Worm (Caenorhabditis elegans) whole organism, young adult: ENCODE results near the gene srh-79.
A peak's percentile ranks its signal among the peaks of the same experiment; 100 is the strongest.
"Not testable (repeated sequence)": the region's sequence is repeated elsewhere in the genome, so short reads cannot be mapped to it uniquely, and the experiment has no call there.

Source experiments
- B0261.1 ChIP-seq: sonication (generic microtip); optimal IDR thresholded peaks from 2 replicates; lab custom pipeline; 2016; ENCODE audit warnings: mild to moderate bottlenecking, missing genetic modification characterization, moderate library complexity, missing compliant biosample characterization
- C17E4.6 ChIP-seq: fragments of 200-800 bp; sonication (Bioruptor generic); IDR thresholded peaks from 2 replicates; pipeline ENCODE4 v1.3.6; 2022; ENCODE audit warnings: missing genetic modification reagents, missing genetic modification characterization, missing compliant biosample characterization
- D2030.7 ChIP-seq: fragments of 200-800 bp; sonication (Bioruptor generic); IDR thresholded peaks from 2 replicates; pipeline ENCODE4 v1.3.6; 2022; ENCODE audit warnings: missing genetic modification reagents, missing genetic modification characterization, missing compliant biosample characterization
- F37B4.10 ChIP-seq: fragments of 200-800 bp; sonication (Bioruptor generic); IDR thresholded peaks from 2 replicates; pipeline ENCODE4 v1.3.6; 2022; ENCODE audit warnings: missing genetic modification characterization, missing compliant biosample characterization
- F39B2.1 ChIP-seq: fragments of 200-800 bp; sonication (Bioruptor generic); IDR thresholded peaks from 2 replicates; pipeline ENCODE4 v1.3.6; 2022; ENCODE audit warnings: missing genetic modification reagents, missing genetic modification characterization, missing compliant biosample characterization
- Y56A3A.18 ChIP-seq: fragments of 200-800 bp; sonication (Bioruptor generic); IDR thresholded peaks from 2 replicates; pipeline ENCODE4 v1.3.6; 2022; ENCODE audit warnings: missing genetic modification reagents, missing genetic modification characterization, missing compliant biosample characterization
- Y95B8A.8 ChIP-seq: fragments of 200-800 bp; sonication (Bioruptor generic); IDR thresholded peaks from 2 replicates; pipeline ENCODE4 v1.3.6; 2022; ENCODE audit warnings: missing genetic modification reagents, missing genetic modification characterization, missing compliant biosample characterization
- aptf-3 ChIP-seq: fragments of 200-800 bp; sonication (Bioruptor generic); IDR thresholded peaks from 2 replicates; pipeline ENCODE4 v1.3.6; 2022; ENCODE audit warnings: missing genetic modification characterization, missing compliant biosample characterization
- bed-1 ChIP-seq: fragments of 200-800 bp; sonication (Bioruptor generic); IDR thresholded peaks from 2 replicates; pipeline ENCODE4 v1.3.6; 2022; ENCODE audit warnings: missing genetic modification reagents, missing genetic modification characterization, missing compliant biosample characterization
- bed-2 ChIP-seq: fragments of 200-800 bp; sonication (Bioruptor generic); IDR thresholded peaks from 2 replicates; pipeline ENCODE4 v1.3.6; 2022; ENCODE audit warnings: missing genetic modification reagents, missing genetic modification characterization, missing compliant biosample characterization
- cebp-1 ChIP-seq, 2 experiments: fragments of 200-800 bp in 1 of 2; sonication (Bioruptor generic) in 1 of 2; sonication (generic microtip) in 1 of 2; IDR thresholded peaks in 1 of 2; optimal IDR thresholded peaks in 1 of 2; 2 replicates each; pipeline versions ENCODE4 v1.3.6 to Lab custom; 2017 to 2022; ENCODE audit warnings: missing compliant biosample characterization in 2 of 2, missing genetic modification characterization in 2 of 2, mild to moderate bottlenecking in 1 of 2, missing genetic modification reagents in 1 of 2, moderate library complexity in 1 of 2
- ceh-40 ChIP-seq: fragments of 200-800 bp; sonication (Bioruptor generic); IDR thresholded peaks from 2 replicates; pipeline ENCODE4 v1.3.6; 2022; ENCODE audit warnings: missing genetic modification characterization, missing compliant biosample characterization
- ceh-58 ChIP-seq: fragments of 200-800 bp; sonication (Bioruptor generic); IDR thresholded peaks from 2 replicates; pipeline ENCODE4 v1.3.6; 2022; ENCODE audit warnings: missing genetic modification characterization, missing compliant biosample characterization
- die-1 ChIP-seq: sonication (generic microtip); optimal IDR thresholded peaks from 2 replicates; lab custom pipeline; 2016; ENCODE audit warnings: missing genotype, mild to moderate bottlenecking, missing genetic modification characterization, missing compliant biosample characterization
- egl-18 ChIP-seq: fragments of 200-800 bp; sonication (Bioruptor generic); IDR thresholded peaks from 2 replicates; pipeline ENCODE4 v1.3.6; 2022; ENCODE audit warnings: missing genetic modification reagents, missing genetic modification characterization, missing compliant biosample characterization
- egl-44 ChIP-seq: fragments of 200-800 bp; sonication (Bioruptor generic); IDR thresholded peaks from 2 replicates; pipeline ENCODE4 v1.3.6; 2022; ENCODE audit warnings: missing genetic modification reagents, missing genetic modification characterization, missing compliant biosample characterization
- hmg-1.2 ChIP-seq: fragments of 200-800 bp; sonication (Bioruptor generic); IDR thresholded peaks from 2 replicates; pipeline ENCODE4 v1.3.6; 2022; ENCODE audit warnings: missing genetic modification reagents, missing genetic modification characterization, missing compliant biosample characterization
- hsf-1 ChIP-seq: fragments of 200-800 bp; sonication (Bioruptor generic); IDR thresholded peaks from 2 replicates; pipeline ENCODE4 v1.3.6; 2022; ENCODE audit warnings: missing genetic modification reagents, missing genetic modification characterization, missing compliant biosample characterization
- lag-1 ChIP-seq: fragments of 200-800 bp; sonication (Bioruptor generic); IDR thresholded peaks from 2 replicates; pipeline ENCODE4 v1.3.6; 2022; ENCODE audit warnings: missing genetic modification reagents, missing genetic modification characterization, missing compliant biosample characterization
- let-526 ChIP-seq: fragments of 200-800 bp; sonication (Bioruptor generic); IDR thresholded peaks from 2 replicates; pipeline ENCODE4 v1.3.6; 2022; ENCODE audit warnings: missing genetic modification reagents, missing genetic modification characterization, missing compliant biosample characterization
- lin-26 ChIP-seq: fragments of 200-800 bp; sonication (Bioruptor generic); IDR thresholded peaks from 2 replicates; pipeline ENCODE4 v1.3.6; 2022; ENCODE audit warnings: missing genetic modification reagents, missing genetic modification characterization, missing compliant biosample characterization
- lin-54 ChIP-seq: fragments of 200-800 bp; sonication (Bioruptor generic); optimal IDR thresholded peaks from 2 replicates; lab custom pipeline; 2018; ENCODE audit warnings: mild to moderate bottlenecking, missing genetic modification characterization, missing compliant biosample characterization
- madf-3 ChIP-seq: fragments of 200-800 bp; sonication (Bioruptor generic); IDR thresholded peaks from 2 replicates; pipeline ENCODE4 v1.3.6; 2022; ENCODE audit warnings: missing genetic modification reagents, missing genetic modification characterization, missing compliant biosample characterization
- madf-8 ChIP-seq: fragments of 200-800 bp; sonication (Bioruptor generic); conservative IDR thresholded peaks from 2 replicates; pipeline ENCODE4 v1.3.6; 2022; ENCODE audit warnings: missing genetic modification reagents, missing genetic modification characterization, missing compliant biosample characterization
- mcd-1 ChIP-seq: fragments of 200-800 bp; sonication (Bioruptor generic); IDR thresholded peaks from 2 replicates; pipeline ENCODE4 v1.3.6; 2022; ENCODE audit warnings: missing genetic modification reagents, missing genetic modification characterization, missing compliant biosample characterization
- nfya-2 ChIP-seq: fragments of 200-800 bp; sonication (Bioruptor generic); IDR thresholded peaks from 2 replicates; pipeline ENCODE4 v1.3.6; 2022; ENCODE audit warnings: missing genetic modification reagents, missing genetic modification characterization, missing compliant biosample characterization
- nhr-120 ChIP-seq: fragments of 200-800 bp; sonication (Bioruptor generic); IDR thresholded peaks from 2 replicates; pipeline ENCODE4 v1.3.6; 2022; ENCODE audit warnings: missing genetic modification characterization, missing compliant biosample characterization
- pbrm-1 ChIP-seq: fragments of 200-800 bp; sonication (Bioruptor generic); IDR thresholded peaks from 2 replicates; pipeline ENCODE4 v1.3.6; 2022; ENCODE audit warnings: missing genetic modification reagents, missing genetic modification characterization, missing compliant biosample characterization
- rcor-1 ChIP-seq: fragments of 200-800 bp; sonication (Bioruptor generic); IDR thresholded peaks from 2 replicates; pipeline ENCODE4 v1.3.6; 2022; ENCODE audit warnings: missing genetic modification reagents, missing genetic modification characterization, missing compliant biosample characterization
- rpc-1 ChIP-seq, 2 experiments: fragments of 150-350 bp in 1 of 2; sonication (generic microtip) in 1 of 2; optimal IDR thresholded peaks; 2 replicates each; lab custom pipeline; 2014 to 2018; ENCODE audit warnings: missing biosample characterization in 1 of 2, missing genetic modification characterization in 1 of 2, missing genetic modification reagents in 1 of 2, missing genotype in 1 of 2
- sea-2 ChIP-seq: fragments of 200-800 bp; sonication (Bioruptor generic); IDR thresholded peaks from 2 replicates; pipeline ENCODE4 v1.3.6; 2022; ENCODE audit warnings: missing genetic modification characterization, missing compliant biosample characterization
- ztf-18 ChIP-seq: sonication (generic microtip); optimal IDR thresholded peaks from 2 replicates; lab custom pipeline; 2016; ENCODE audit warnings: missing genotype, mild to moderate bottlenecking, missing genetic modification characterization, missing compliant biosample characterization
- ztf-22 ChIP-seq: fragments of 200-800 bp; sonication (Bioruptor generic); optimal IDR thresholded peaks from 2 replicates; lab custom pipeline; 2018; ENCODE audit warnings: mild to moderate bottlenecking, missing genetic modification characterization, moderate library complexity, missing compliant biosample characterization
- ztf-25 ChIP-seq: fragments of 200-800 bp; sonication (Bioruptor generic); IDR thresholded peaks from 2 replicates; pipeline ENCODE4 v1.3.6; 2022; ENCODE audit warnings: missing genetic modification reagents, missing genetic modification characterization, missing compliant biosample characterization

Gene srh-79

ce11 chrV:7548499-7548898, 51.0 kb downstream of the srh-79 start (continued):
- 0 out of 2 replicates have a peak, but pooled peaks have one; percentile 11 for TF ChIP-seq F37B4.10 (GFP tag; lab: Robert Waterston, UW)
- TF ChIP-seq B0261.1, result peak; percentile 62
- TF ChIP-seq F39B2.1 (GFP tag; lab: Robert Waterston, UW), result 0 out of 2 replicates have a peak, but pooled peaks have one; percentile 38
- TF ChIP-seq ztf-18 (tag; lab: Kevin White, UChicago), result peak; percentile 30
- TF ChIP-seq sea-2 (GFP tag; lab: Robert Waterston, UW), result peak; percentile 51; the same call in 1 of the 2 replicates
- peak; percentile 70 for TF ChIP-seq C17E4.6 (GFP tag; lab: Robert Waterston, UW)
- TF ChIP-seq bed-1 (GFP tag; lab: Robert Waterston, UW), result peak; percentile 84; the same call in 1 of the 2 replicates
- peak; percentile 36; the same call in 1 of the 2 replicates for TF ChIP-seq cebp-1 (GFP tag; IDR thresholded peaks at IDR 0.05; lab: Robert Waterston, UW)
- TF ChIP-seq cebp-1 (tag; optimal IDR thresholded peaks at IDR 0.05; lab: Kevin White, UChicago), result not testable (repeated sequence)
- TF ChIP-seq bed-2, result peak; percentile 66; the same call in 1 of the 2 replicates
- TF ChIP-seq rcor-1 (GFP tag; lab: Robert Waterston, UW), result peak; percentile 78
- TF ChIP-seq hsf-1 (GFP tag; lab: Robert Waterston, UW), result peak; percentile 87
- TF ChIP-seq madf-8 (GFP tag; lab: Robert Waterston, UW), result peak; percentile 43
- peak; percentile 72; the same call in 1 of the 2 replicates for TF ChIP-seq nhr-120 (GFP tag; lab: Robert Waterston, UW)
- TF ChIP-seq let-526 (GFP tag; lab: Robert Waterston, UW), result peak; percentile 72; the same call in 1 of the 2 replicates
- 0 out of 2 replicates have a peak, but pooled peaks have one; percentile 57 for TF ChIP-seq egl-18 (GFP tag; lab: Robert Waterston, UW)
- peak; percentile 81; the same call in 1 of the 2 replicates for TF ChIP-seq ceh-58 (GFP tag; lab: Robert Waterston, UW)
- TF ChIP-seq egl-44, result peak; percentile 93
- peak; percentile 57 for TF ChIP-seq hmg-1.2 (GFP tag; lab: Robert Waterston, UW)
- 0 out of 2 replicates have a peak, but pooled peaks have one; percentile 23 for TF ChIP-seq nfya-2
- TF ChIP-seq aptf-3 (GFP tag; lab: Robert Waterston, UW), result peak; percentile 93
- TF ChIP-seq D2030.7, result peak; percentile 87
- TF ChIP-seq ztf-25, result peak; percentile 74; the same call in 1 of the 2 replicates
- peak; percentile 53 for TF ChIP-seq rpc-1 (optimal IDR thresholded peaks at IDR 0.05; lab: Kevin White, UChicago)
- TF ChIP-seq rpc-1 (tag; optimal IDR thresholded peaks at IDR 0.05; lab: Kevin White, UChicago), result peak; percentile 73
- TF ChIP-seq lin-26 (GFP tag; lab: Robert Waterston, UW), result peak; percentile 97
- peak; percentile 67 for TF ChIP-seq mcd-1
- peak; percentile 77; the same call in 1 of the 2 replicates for TF ChIP-seq ceh-40 (GFP tag; lab: Robert Waterston, UW)
- peak; percentile 69 for TF ChIP-seq pbrm-1
- TF ChIP-seq lag-1, result 0 out of 2 replicates have a peak, but pooled peaks have one; percentile 59
- peak; percentile 57 for TF ChIP-seq lin-54
- TF ChIP-seq ztf-22 (GFP tag; lab: Kevin White, UChicago), result peak; percentile 10
- peak; percentile 91 for TF ChIP-seq Y56A3A.18 (GFP tag; lab: Robert Waterston, UW)
- peak; percentile 59 for TF ChIP-seq die-1
- peak; percentile 73 for TF ChIP-seq Y95B8A.8 (GFP tag; lab: Robert Waterston, UW)
- TF ChIP-seq madf-3 (GFP tag; lab: Robert Waterston, UW), result peak; percentile 63; the same call in 1 of the 2 replicates
